Worm (Caenorhabditis elegans) whole organism, L2 larva: ENCODE measurements around the gene lst-4.

Source experiments
- aly-2 ChIP-seq: fragments of 150-350 bp; optimal IDR thresholded peaks from 2 replicates; lab custom pipeline; 2014; ENCODE audit warnings: missing biosample characterization, missing genetic modification characterization
- ceh-82 ChIP-seq: fragments of 150-350 bp; optimal IDR thresholded peaks from 2 replicates; lab custom pipeline; 2014; ENCODE audit warnings: missing biosample characterization, missing genetic modification characterization
- elt-1 ChIP-seq: fragments of 150-350 bp; optimal IDR thresholded peaks from 2 replicates; lab custom pipeline; 2014; ENCODE audit warnings: missing biosample characterization, missing genetic modification characterization
- gmeb-1 ChIP-seq: fragments of 150-350 bp; optimal IDR thresholded peaks from 2 replicates; lab custom pipeline; 2014; ENCODE audit warnings: missing biosample characterization, missing genetic modification characterization
- mab-5 ChIP-seq: fragments of 150-350 bp; optimal IDR thresholded peaks from 2 replicates; lab custom pipeline; 2014; ENCODE audit warnings: missing biosample characterization, missing genetic modification characterization
- mbf-1 ChIP-seq: sonication (generic microtip); optimal IDR thresholded peaks from 2 replicates; lab custom pipeline; 2017; ENCODE audit warnings: missing biosample characterization, missing genetic modification characterization
- nhr-10 ChIP-seq: sonication (generic microtip); optimal IDR thresholded peaks from 2 replicates; lab custom pipeline; 2017; ENCODE audit warnings: missing biosample characterization, missing genetic modification characterization
- nhr-11 ChIP-seq: fragments of 150-350 bp; optimal IDR thresholded peaks from 2 replicates; lab custom pipeline; 2014; ENCODE audit warnings: missing biosample characterization, missing genetic modification characterization
- nhr-12 ChIP-seq: fragments of 150-350 bp; optimal IDR thresholded peaks from 2 replicates; lab custom pipeline; 2014; ENCODE audit warnings: missing biosample characterization, missing genetic modification characterization
- nhr-21 ChIP-seq: fragments of 150-350 bp; optimal IDR thresholded peaks from 2 replicates; lab custom pipeline; 2014; ENCODE audit warnings: missing biosample characterization, missing genetic modification characterization
- nhr-23 ChIP-seq: fragments of 150-350 bp; optimal IDR thresholded peaks from 2 replicates; lab custom pipeline; 2014; ENCODE audit warnings: missing biosample characterization, missing genetic modification reagents, missing genetic modification characterization
- nhr-25 ChIP-seq: fragments of 150-350 bp; sonication (generic microtip); optimal IDR thresholded peaks from 3 replicates; lab custom pipeline; 2014; ENCODE audit warnings: missing biosample characterization, missing genetic modification characterization
- nhr-77 ChIP-seq: fragments of 150-350 bp; optimal IDR thresholded peaks from 2 replicates; lab custom pipeline; 2014; ENCODE audit warnings: missing biosample characterization, missing genetic modification characterization
- unc-62 ChIP-seq: fragments of 150-350 bp; optimal IDR thresholded peaks from 2 replicates; lab custom pipeline; 2014; ENCODE audit warnings: missing biosample characterization, missing genetic modification reagents, missing genetic modification characterization

DNA sequence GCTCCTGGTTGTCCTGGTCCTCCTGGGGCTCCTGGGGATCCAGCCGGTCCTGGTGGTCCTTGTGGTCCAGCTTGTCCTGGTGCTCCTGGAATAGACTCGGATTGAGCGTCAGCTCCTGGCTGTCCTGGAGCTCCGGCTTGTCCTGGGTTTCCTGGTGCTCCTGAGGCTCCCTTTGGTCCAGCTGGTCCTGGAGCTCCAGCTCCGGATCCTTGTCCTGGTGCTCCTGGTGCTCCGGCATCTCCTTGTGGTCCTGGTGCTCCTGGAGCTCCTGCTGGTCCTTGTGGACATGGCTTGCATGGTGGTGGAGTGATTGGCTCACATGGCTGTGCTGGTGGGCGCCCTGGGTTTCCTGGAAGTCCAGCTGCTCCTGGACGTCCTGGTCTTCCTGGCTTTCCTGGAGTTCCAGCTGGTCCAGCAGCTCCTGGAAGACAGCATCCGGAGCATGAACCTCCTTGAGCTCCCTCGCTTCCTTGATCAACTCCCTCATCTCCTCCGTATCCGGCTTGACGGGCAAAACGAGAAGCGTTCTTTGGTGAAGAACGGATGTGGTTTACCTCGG, 29.0 kb upstream of the lst-4 start:
- no peak for TF ChIP-seq elt-1 (tag; lab: Kevin White, UChicago)
- no peak for TF ChIP-seq nhr-11
- TF ChIP-seq gmeb-1 = no peak
- TF ChIP-seq ceh-82 (tag; lab: Kevin White, UChicago) = no peak
- TF ChIP-seq nhr-23 (tag; lab: Kevin White, UChicago) = no peak
- TF ChIP-seq mab-5 = no peak
- TF ChIP-seq aly-2 (tag; lab: Kevin White, UChicago) = no peak
- no peak for TF ChIP-seq nhr-21
- TF ChIP-seq nhr-12 (tag; lab: Kevin White, UChicago) = no peak
- TF ChIP-seq nhr-77 (tag; lab: Kevin White, UChicago) = no peak
- no peak for TF ChIP-seq nhr-10 (tag; lab: Kevin White, UChicago)
- TF ChIP-seq mbf-1 = no peak
- no peak for TF ChIP-seq unc-62 (GFP tag; lab: Kevin White, UChicago)
- TF ChIP-seq nhr-25 (tag; lab: Kevin White, UChicago) = no peak
